Worm (Caenorhabditis elegans) whole organism, L1 larva: ENCODE measurements around the gene cwn-1.

Experiments used
- ama-1 ChIP-seq: fragments of 150-350 bp; optimal IDR thresholded peaks from 2 replicates; lab custom pipeline; 2014
- blmp-1 ChIP-seq: fragments of 150-350 bp; optimal IDR thresholded peaks from 2 replicates; lab custom pipeline; 2014; ENCODE audit warnings: missing biosample characterization, missing genetic modification characterization
- dpl-1 ChIP-seq, 3 experiments: fragments of 150-350 bp in 2 of 3; sonication (generic microtip) in 1 of 3; optimal IDR thresholded peaks; 2 replicates each; lab custom pipeline; 2014 to 2017; ENCODE audit warnings: missing biosample characterization in 3 of 3, missing genetic modification characterization in 3 of 3, missing genetic modification reagents in 3 of 3
- irx-1 ChIP-seq: sonication (generic microtip); optimal IDR thresholded peaks from 2 replicates; lab custom pipeline; 2016; ENCODE audit warnings: missing genetic modification characterization, missing compliant biosample characterization
- lin-13 ChIP-seq: fragments of 150-350 bp; optimal IDR thresholded peaks from 2 replicates; lab custom pipeline; 2014; ENCODE audit warnings: missing biosample characterization, missing genetic modification reagents, missing genetic modification characterization
- lin-39 ChIP-seq: fragments of 150-350 bp; optimal IDR thresholded peaks from 2 replicates; lab custom pipeline; 2014; ENCODE audit warnings: missing biosample characterization, missing genetic modification reagents, missing genetic modification characterization
- mef-2 ChIP-seq: fragments of 150-350 bp; optimal IDR thresholded peaks from 2 replicates; lab custom pipeline; 2014; ENCODE audit warnings: missing biosample characterization, missing genetic modification characterization
- nhr-12 ChIP-seq: sonication (generic microtip); optimal IDR thresholded peaks from 2 replicates; lab custom pipeline; 2017; ENCODE audit warnings: missing biosample characterization, missing genetic modification characterization
- nhr-77 ChIP-seq: fragments of 150-350 bp; optimal IDR thresholded peaks from 2 replicates; lab custom pipeline; 2014; ENCODE audit warnings: missing biosample characterization, missing genetic modification characterization
- tbx-2 ChIP-seq: sonication (generic microtip); optimal IDR thresholded peaks from 2 replicates; lab custom pipeline; 2016; ENCODE audit warnings: missing genetic modification characterization, missing compliant biosample characterization
- unc-62 ChIP-seq: fragments of 150-350 bp; optimal IDR thresholded peaks from 2 replicates; lab custom pipeline; 2014; ENCODE audit warnings: missing biosample characterization, missing genetic modification reagents, missing genetic modification characterization
- ztf-11 ChIP-seq, 2 experiments: sonication (generic microtip); optimal IDR thresholded peaks; 2 replicates each; lab custom pipeline; 2016 to 2017; ENCODE audit warnings: missing genetic modification characterization in 2 of 2, missing biosample characterization in 1 of 2, missing compliant biosample characterization in 1 of 2

DNA sequence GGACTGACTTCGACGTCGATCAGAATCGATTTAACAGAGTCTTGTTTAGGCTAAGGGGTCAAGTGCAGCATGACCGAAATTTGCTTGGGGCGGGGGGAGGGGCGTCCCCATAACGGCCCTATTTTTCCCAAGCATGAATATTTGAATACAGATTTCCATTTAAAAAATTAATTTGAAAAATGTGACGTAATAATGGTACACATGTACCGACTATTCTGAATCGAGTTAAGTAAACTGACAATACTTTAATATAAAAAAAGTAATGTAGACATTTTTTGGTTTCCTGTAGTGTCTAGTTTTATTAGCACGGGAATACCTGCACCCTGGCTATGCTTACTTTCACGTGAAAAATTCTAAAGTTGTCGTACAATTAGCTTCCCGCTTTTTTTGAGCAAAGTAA lies 46.6 kb downstream of the cwn-1 start:
- TF ChIP-seq blmp-1 (tag; lab: Kevin White, UChicago) (no peak), nhr-77 (tag; lab: Kevin White, UChicago) (no peak), lin-39 (no peak), irx-1 (tag; lab: Kevin White, UChicago) (no peak), unc-62 (GFP tag; lab: Kevin White, UChicago) (no peak), dpl-1 (GFP tag; optimal IDR thresholded peaks at IDR 0.05; lab: Kevin White, UChicago) (no peak), ztf-11 (tag; optimal IDR thresholded peaks at IDR 0.05; lab: Kevin White, UChicago) (no peak), ama-1 (lab: Kevin White, UChicago) (no peak), nhr-12 (tag; lab: Kevin White, UChicago) (no peak), mef-2 (no peak), tbx-2 (tag; lab: Kevin White, UChicago) (no peak), lin-13 (GFP tag; lab: Kevin White, UChicago) (no peak)
